Worm (Caenorhabditis elegans) whole organism, mixed stage, embryonic: ENCODE data around the gene srbc-8.

ENCODE experiments used
- M03D4.4 ChIP-seq: sonication (generic microtip); optimal IDR thresholded peaks from 2 replicates; lab custom pipeline; 2017; ENCODE audit warnings: mild to moderate bottlenecking, missing genetic modification characterization, missing compliant biosample characterization
- bed-3 ChIP-seq: fragments of 200-800 bp; sonication (Bioruptor generic); optimal IDR thresholded peaks from 3 replicates; lab custom pipeline; 2018; ENCODE audit warnings: mild to moderate bottlenecking, missing genetic modification characterization, moderate library complexity, missing compliant biosample characterization
- ceh-39 ChIP-seq: fragments of 150-350 bp; optimal IDR thresholded peaks from 2 replicates; lab custom pipeline; 2014; ENCODE audit warnings: missing biosample characterization, missing genetic modification characterization
- ceh-83 ChIP-seq: fragments of 200-800 bp; sonication (Bioruptor generic); optimal IDR thresholded peaks from 2 replicates; lab custom pipeline; 2018; ENCODE audit warnings: mild to moderate bottlenecking, missing genetic modification characterization, missing compliant biosample characterization
- ces-1 ChIP-seq: fragments of 150-350 bp; optimal IDR thresholded peaks from 2 replicates; lab custom pipeline; 2014; ENCODE audit warnings: missing biosample characterization, missing genetic modification reagents, missing genetic modification characterization
- cnd-1 ChIP-seq: fragments of 200-800 bp; sonication (Bioruptor generic); optimal IDR thresholded peaks from 2 replicates; lab custom pipeline; 2018; ENCODE audit warnings: mild to moderate bottlenecking, missing genetic modification characterization, missing compliant biosample characterization
- elt-1 ChIP-seq: sonication (generic microtip); optimal IDR thresholded peaks from 2 replicates; lab custom pipeline; 2017; ENCODE audit warnings: missing genetic modification characterization, mild to moderate bottlenecking, missing compliant biosample characterization, antibody characterized with exemption, moderate library complexity, borderline replicate concordance; ENCODE audit not compliant: insufficient read depth
- flh-1 ChIP-seq: fragments of 200-800 bp; sonication (Bioruptor generic); optimal IDR thresholded peaks from 2 replicates; lab custom pipeline; 2018; ENCODE audit warnings: mild to moderate bottlenecking, missing genetic modification characterization, moderate library complexity, missing compliant biosample characterization
- ham-2 ChIP-seq: fragments of 200-800 bp; sonication (Bioruptor generic); optimal IDR thresholded peaks from 2 replicates; lab custom pipeline; 2018; ENCODE audit warnings: mild to moderate bottlenecking, missing genetic modification characterization, missing compliant biosample characterization
- hlh-1 ChIP-seq: fragments of 150-350 bp; optimal IDR thresholded peaks from 2 replicates; lab custom pipeline; 2014; ENCODE audit warnings: missing biosample characterization, missing genetic modification reagents, missing genetic modification characterization
- mab-5 ChIP-seq: fragments of 150-350 bp; optimal IDR thresholded peaks from 2 replicates; lab custom pipeline; 2014; ENCODE audit warnings: missing biosample characterization, missing genetic modification characterization
- nhr-237 ChIP-seq: fragments of 150-350 bp; optimal IDR thresholded peaks from 2 replicates; lab custom pipeline; 2014; ENCODE audit warnings: missing biosample characterization, missing genetic modification characterization
- nhr-76 ChIP-seq: sonication (generic microtip); optimal IDR thresholded peaks from 2 replicates; lab custom pipeline; 2017; ENCODE audit warnings: missing biosample characterization, missing genetic modification characterization
- sem-2 ChIP-seq: fragments of 200-800 bp; sonication (Bioruptor generic); optimal IDR thresholded peaks from 2 replicates; lab custom pipeline; 2018; ENCODE audit warnings: mild to moderate bottlenecking, missing genetic modification characterization, missing compliant biosample characterization
- snpc-4 ChIP-seq: fragments of 150-350 bp; optimal IDR thresholded peaks from 2 replicates; lab custom pipeline; 2014; ENCODE audit warnings: missing biosample characterization, missing genetic modification characterization
- sptf-1 ChIP-seq: sonication (generic microtip); optimal IDR thresholded peaks from 2 replicates; lab custom pipeline; 2017; ENCODE audit warnings: mild to moderate bottlenecking, missing genetic modification characterization, moderate library complexity, missing compliant biosample characterization
- tbx-8 ChIP-seq: fragments of 200-800 bp; sonication (Bioruptor generic); optimal IDR thresholded peaks from 2 replicates; lab custom pipeline; 2018; ENCODE audit warnings: mild to moderate bottlenecking, missing genetic modification characterization, moderate library complexity, missing compliant biosample characterization
- unc-120 ChIP-seq: sonication (generic microtip); optimal IDR thresholded peaks from 2 replicates; lab custom pipeline; 2017; ENCODE audit warnings: missing genetic modification characterization, missing compliant biosample characterization; ENCODE audit not compliant: poor library complexity, severe bottlenecking
- unc-39 ChIP-seq: fragments of 150-350 bp; optimal IDR thresholded peaks from 2 replicates; lab custom pipeline; 2014; ENCODE audit warnings: missing biosample characterization, missing genetic modification characterization
- unc-62 ChIP-seq: fragments of 150-350 bp; optimal IDR thresholded peaks from 2 replicates; lab custom pipeline; 2014; ENCODE audit warnings: missing biosample characterization, missing genetic modification reagents, missing genetic modification characterization
- zip-8 ChIP-seq: fragments of 150-350 bp; optimal IDR thresholded peaks from 2 replicates; lab custom pipeline; 2014; ENCODE audit warnings: missing biosample characterization, missing genetic modification characterization
- ztf-11 ChIP-seq: fragments of 150-350 bp; optimal IDR thresholded peaks from 2 replicates; lab custom pipeline; 2014; ENCODE audit warnings: missing biosample characterization, missing genetic modification characterization

The srbc-8 gene

DNA sequence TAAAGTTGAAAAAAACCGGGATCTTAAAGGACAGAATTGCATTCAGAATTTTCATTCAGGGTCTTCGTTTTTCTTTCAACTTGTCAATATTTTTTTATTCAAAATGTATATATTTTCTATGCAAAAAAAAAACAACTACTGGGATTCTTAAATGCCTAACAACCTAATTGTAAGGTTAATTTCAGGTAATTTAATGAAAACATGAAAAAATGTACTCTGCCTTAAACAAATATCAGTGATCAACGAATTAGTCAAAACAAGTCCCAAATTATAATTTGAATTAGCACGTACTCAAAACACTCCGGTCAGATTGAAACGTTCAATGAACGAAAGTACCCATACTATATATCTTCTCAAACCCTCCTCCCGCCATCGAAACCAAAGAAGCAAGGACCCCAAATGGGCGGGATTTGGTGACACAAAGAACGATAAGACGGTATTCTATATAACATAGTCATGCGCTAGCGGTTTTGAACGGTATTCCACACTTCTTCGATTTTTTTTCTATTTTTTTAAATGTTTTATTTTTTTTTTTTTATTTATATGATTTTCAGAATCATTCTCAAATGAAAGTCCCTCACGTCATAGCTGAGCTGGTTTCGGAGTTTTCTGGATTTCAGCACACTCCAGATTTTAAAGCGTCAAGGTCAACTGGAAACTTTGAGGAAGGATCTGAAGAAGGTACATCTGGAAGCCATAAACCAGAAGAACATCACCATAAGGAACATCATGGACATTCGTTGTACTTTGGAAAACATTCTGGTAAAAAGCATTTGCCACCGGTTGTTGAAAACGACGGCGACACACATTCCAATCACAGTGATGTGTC lies 49.3 kb downstream of the srbc-8 start, which contains the start of the genes ddo-2 and F25E5.8:
Gene ddo-2 (minus strand): TSS at position 330 of the 829 bp plus-strand sequence.
Gene F25E5.8 (plus strand): TSS at position 555 of the 829 bp plus-strand sequence.
- no peak for TF ChIP-seq snpc-4 (tag; lab: Kevin White, UChicago)
- no peak for TF ChIP-seq bed-3 (GFP tag; lab: Kevin White, UChicago)
- no peak for TF ChIP-seq nhr-76 (tag; lab: Kevin White, UChicago)
- no peak for TF ChIP-seq tbx-8 (GFP tag; lab: Kevin White, UChicago)
- no peak for TF ChIP-seq M03D4.4 (tag; lab: Kevin White, UChicago)
- TF ChIP-seq ztf-11 (tag; lab: Kevin White, UChicago): no peak
- TF ChIP-seq cnd-1 (tag; lab: Kevin White, UChicago): no peak
- TF ChIP-seq ceh-39 (tag; lab: Kevin White, UChicago): no peak
- TF ChIP-seq nhr-237: no peak
- TF ChIP-seq ham-2: no peak
- no peak for TF ChIP-seq mab-5
- TF ChIP-seq sptf-1 (tag; lab: Kevin White, UChicago): no peak
- TF ChIP-seq unc-62 (GFP tag; lab: Kevin White, UChicago): no peak
- TF ChIP-seq elt-1 (tag; lab: Kevin White, UChicago): no peak
- no peak for TF ChIP-seq unc-120 (tag; lab: Kevin White, UChicago)
- no peak for TF ChIP-seq hlh-1 (tag; lab: Kevin White, UChicago)

DNA sequence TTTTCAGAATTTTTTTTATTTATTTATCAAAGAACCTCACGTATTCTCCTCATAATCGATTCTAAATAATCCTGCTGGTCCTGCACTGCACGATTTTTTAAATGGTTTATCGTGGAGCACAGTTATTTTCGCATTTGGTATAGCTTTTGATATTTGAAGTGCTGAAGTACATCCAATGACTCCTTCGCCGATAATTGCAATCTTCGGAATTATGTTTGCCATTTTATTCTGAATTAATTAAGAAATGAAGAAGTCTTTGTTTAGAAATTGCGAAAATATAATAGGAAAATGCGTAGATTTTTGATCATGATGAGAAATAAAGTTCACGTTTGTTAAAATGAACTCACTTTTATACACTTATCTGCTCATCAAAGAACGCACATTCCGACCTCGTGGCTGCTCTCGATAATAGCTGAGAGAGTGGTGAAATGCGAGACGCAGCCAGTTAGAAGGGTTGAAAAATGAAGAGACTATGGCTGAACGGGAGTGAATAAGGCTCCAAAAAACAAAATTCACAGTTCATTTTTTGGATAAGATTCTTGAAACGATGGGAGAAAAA lies 50.0 kb downstream of the srbc-8 start:
- no peak for TF ChIP-seq zip-8
- TF ChIP-seq cnd-1 (tag; lab: Kevin White, UChicago): no peak
- no peak for TF ChIP-seq nhr-76 (tag; lab: Kevin White, UChicago)
- TF ChIP-seq ceh-83: no peak
- TF ChIP-seq sem-2 (GFP tag; lab: Kevin White, UChicago): no peak
- TF ChIP-seq flh-1 (GFP tag; lab: Kevin White, UChicago): no peak
- no peak for TF ChIP-seq unc-62 (GFP tag; lab: Kevin White, UChicago)
- no peak for TF ChIP-seq ztf-11 (tag; lab: Kevin White, UChicago)
- no peak for TF ChIP-seq unc-39 (tag; lab: Kevin White, UChicago)
- no peak for TF ChIP-seq ham-2
- no peak for TF ChIP-seq ceh-39 (tag; lab: Kevin White, UChicago)
- no peak for TF ChIP-seq ces-1 (GFP tag; lab: Kevin White, UChicago)
- TF ChIP-seq mab-5: no peak
- no peak for TF ChIP-seq sptf-1 (tag; lab: Kevin White, UChicago)
